Worm (Caenorhabditis elegans) whole organism, L1 larva: Measurements from ENCODE around the gene C35D10.12.
A peak's percentile ranks its signal among the peaks of the same experiment; 100 is the strongest.

ENCODE experiments used
- alr-1 ChIP-seq: fragments of 200-800 bp; sonication (Bioruptor generic); optimal IDR thresholded peaks from 2 replicates; lab custom pipeline; 2018; ENCODE audit warnings: borderline replicate concordance, mild to moderate bottlenecking, missing genetic modification characterization, missing compliant biosample characterization
- blmp-1 ChIP-seq: fragments of 150-350 bp; optimal IDR thresholded peaks from 2 replicates; lab custom pipeline; 2014; ENCODE audit warnings: missing biosample characterization, missing genetic modification characterization
- ceh-63 ChIP-seq: fragments of 200-800 bp; sonication (Bioruptor generic); optimal IDR thresholded peaks from 2 replicates; lab custom pipeline; 2018; ENCODE audit warnings: mild to moderate bottlenecking, missing genetic modification characterization, missing compliant biosample characterization
- ceh-8 ChIP-seq: fragments of 200-800 bp; sonication (Bioruptor generic); optimal IDR thresholded peaks from 2 replicates; lab custom pipeline; 2018; ENCODE audit warnings: mild to moderate bottlenecking, missing genetic modification characterization, moderate library complexity, missing compliant biosample characterization
- ceh-88 ChIP-seq: fragments of 200-800 bp; sonication (Bioruptor generic); IDR thresholded peaks from 2 replicates; pipeline ENCODE4 v1.3.6; 2022; ENCODE audit warnings: missing genetic modification characterization, missing compliant biosample characterization
- dsc-1 ChIP-seq: sonication (generic microtip); optimal IDR thresholded peaks from 2 replicates; lab custom pipeline; 2016; ENCODE audit warnings: mild to moderate bottlenecking, missing genetic modification characterization, missing compliant biosample characterization
- efl-1 ChIP-seq, 4 experiments: fragments of 150-350 bp; optimal IDR thresholded peaks in 3 of 4; peaks in 1 of 4; 1 replicate in 1 of 4; 2 replicates in 3 of 4; lab custom pipeline; 2014; ENCODE audit warnings: missing biosample characterization in 2 of 4, missing genetic modification characterization in 2 of 4, missing genetic modification reagents in 2 of 4
- egl-13 ChIP-seq: sonication (generic microtip); optimal IDR thresholded peaks from 2 replicates; lab custom pipeline; 2016; ENCODE audit warnings: missing genotype, missing genetic modification reagents, missing genetic modification characterization, missing compliant biosample characterization
- egl-27 ChIP-seq, 2 experiments: fragments of 150-350 bp in 1 of 2; sonication (generic microtip); optimal IDR thresholded peaks; 3 replicates each; lab custom pipeline; 2017 to 2018; ENCODE audit warnings: missing biosample characterization in 2 of 2, missing genetic modification characterization in 2 of 2, missing genetic modification reagents in 2 of 2
- fkh-4 ChIP-seq: sonication (generic microtip); optimal IDR thresholded peaks from 2 replicates; lab custom pipeline; 2016; ENCODE audit warnings: missing compliant biosample characterization, missing genetic modification characterization, borderline replicate concordance
- fos-1 ChIP-seq: fragments of 150-350 bp; optimal IDR thresholded peaks from 2 replicates; lab custom pipeline; 2014; ENCODE audit warnings: missing biosample characterization, missing genetic modification characterization
- grh-1 ChIP-seq: fragments of 200-800 bp; sonication (Bioruptor generic); IDR thresholded peaks from 2 replicates; pipeline ENCODE4 v1.3.6; 2022; ENCODE audit warnings: missing genetic modification reagents, missing genetic modification characterization, missing compliant biosample characterization
- hlh-4 ChIP-seq: sonication (generic microtip); optimal IDR thresholded peaks from 2 replicates; lab custom pipeline; 2016; ENCODE audit warnings: mild to moderate bottlenecking, missing genetic modification characterization, missing compliant biosample characterization
- lin-14 ChIP-seq: fragments of 200-800 bp; sonication (Bioruptor generic); optimal IDR thresholded peaks from 2 replicates; lab custom pipeline; 2018; ENCODE audit warnings: mild to moderate bottlenecking, missing genetic modification characterization, moderate library complexity, missing compliant biosample characterization
- lin-35 ChIP-seq, 2 experiments: fragments of 150-350 bp; optimal IDR thresholded peaks; 2 replicates each; lab custom pipeline; 2014; ENCODE audit warnings: missing biosample characterization in 2 of 2, missing genetic modification characterization in 2 of 2, missing genetic modification reagents in 2 of 2
- lin-39 ChIP-seq: fragments of 150-350 bp; optimal IDR thresholded peaks from 2 replicates; lab custom pipeline; 2014; ENCODE audit warnings: missing biosample characterization, missing genetic modification reagents, missing genetic modification characterization
- lsy-2 ChIP-seq, 2 experiments: fragments of 150-350 bp; optimal IDR thresholded peaks; 2 replicates each; lab custom pipeline; 2014; ENCODE audit warnings: missing biosample characterization in 2 of 2, missing genetic modification characterization in 2 of 2
- nhr-11 ChIP-seq: fragments of 150-350 bp; optimal IDR thresholded peaks from 2 replicates; lab custom pipeline; 2014; ENCODE audit warnings: missing biosample characterization, missing genetic modification characterization
- nhr-19 ChIP-seq: fragments of 200-800 bp; sonication (Bioruptor generic); conservative IDR thresholded peaks from 2 replicates; pipeline ENCODE4 v1.3.6; 2022; ENCODE audit warnings: missing genetic modification characterization, missing compliant biosample characterization
- nhr-71 ChIP-seq: sonication (generic microtip); optimal IDR thresholded peaks from 2 replicates; lab custom pipeline; 2016; ENCODE audit warnings: mild to moderate bottlenecking, missing genetic modification characterization, moderate library complexity, missing compliant biosample characterization
- nhr-77 ChIP-seq: fragments of 150-350 bp; optimal IDR thresholded peaks from 2 replicates; lab custom pipeline; 2014; ENCODE audit warnings: missing biosample characterization, missing genetic modification characterization
- nhr-84 ChIP-seq: sonication (generic microtip); optimal IDR thresholded peaks from 2 replicates; lab custom pipeline; 2017; ENCODE audit warnings: missing biosample characterization, missing genetic modification characterization
- pqm-1 ChIP-seq: sonication (generic microtip); optimal IDR thresholded peaks from 3 replicates; lab custom pipeline; 2017; ENCODE audit warnings: missing biosample characterization, missing genetic modification characterization
- sox-4 ChIP-seq: sonication (generic microtip); optimal IDR thresholded peaks from 2 replicates; lab custom pipeline; 2016; ENCODE audit warnings: missing genetic modification characterization, missing compliant biosample characterization
- sptf-1 ChIP-seq: fragments of 150-350 bp; optimal IDR thresholded peaks from 2 replicates; lab custom pipeline; 2014; ENCODE audit warnings: missing biosample characterization, missing genetic modification characterization
- unc-130 ChIP-seq: fragments of 150-350 bp; optimal IDR thresholded peaks from 2 replicates; lab custom pipeline; 2017; ENCODE audit warnings: missing biosample characterization, missing genetic modification characterization, inconsistent platforms
- xbp-1 ChIP-seq: sonication (generic microtip); optimal IDR thresholded peaks from 2 replicates; lab custom pipeline; 2016; ENCODE audit warnings: missing genetic modification characterization, missing compliant biosample characterization
- zag-1 ChIP-seq: fragments of 150-350 bp; optimal IDR thresholded peaks from 2 replicates; lab custom pipeline; 2014; ENCODE audit warnings: missing biosample characterization, missing genetic modification characterization
- zip-4 ChIP-seq: fragments of 200-800 bp; sonication (Bioruptor generic); optimal IDR thresholded peaks from 2 replicates; lab custom pipeline; 2018; ENCODE audit warnings: mild to moderate bottlenecking, missing genetic modification characterization, moderate library complexity, missing compliant biosample characterization
- ztf-11 ChIP-seq, 2 experiments: sonication (generic microtip); optimal IDR thresholded peaks; 2 replicates each; lab custom pipeline; 2016 to 2017; ENCODE audit warnings: missing genetic modification characterization in 2 of 2, missing biosample characterization in 1 of 2, missing compliant biosample characterization in 1 of 2

Gene C35D10.12

DNA sequence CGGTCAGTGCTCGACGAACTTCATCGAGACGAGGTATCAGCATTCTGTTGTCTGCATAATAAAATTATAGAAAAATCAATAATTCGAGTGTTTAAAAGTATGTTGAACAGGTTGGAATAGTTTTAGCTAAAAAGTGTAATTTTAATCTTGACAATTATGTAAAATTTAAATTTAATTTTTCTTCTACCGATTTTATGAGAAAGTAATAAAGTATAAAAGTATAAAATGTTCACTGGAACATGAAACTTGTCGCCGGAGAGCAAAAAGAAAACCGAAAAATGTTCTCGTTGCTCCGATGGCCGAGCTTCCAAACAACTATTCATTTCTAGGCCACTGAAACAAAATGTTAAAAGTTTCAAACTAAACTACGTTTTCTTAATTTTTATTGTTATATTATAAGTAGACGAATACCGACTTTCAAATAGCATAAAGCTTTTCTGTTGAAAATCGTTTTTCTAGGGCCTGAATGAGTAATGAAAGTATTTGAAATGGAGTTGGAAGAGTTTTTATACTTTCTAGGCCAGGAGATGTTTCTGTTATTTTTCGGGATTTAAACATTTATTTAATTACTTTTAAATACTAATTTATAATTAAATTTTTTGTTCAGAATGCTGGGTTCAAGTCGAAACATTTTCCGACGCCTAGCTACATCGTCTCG is 12.7 kb downstream of the C35D10.12 start, which contains the start of the genes C35D10.10 and C35D10.5 (continued):
- TF ChIP-seq efl-1 (optimal IDR thresholded peaks at IDR 0.05; lab: Kevin White, UChicago) = no peak
- TF ChIP-seq efl-1 (GFP tag; optimal IDR thresholded peaks at IDR 0.05 in 1 of 2; lab: Kevin White, UChicago) = peak in 1 of 2 experiments; percentile 27
- no peak for TF ChIP-seq sox-4 (tag; lab: Kevin White, UChicago)
- no peak for TF ChIP-seq lin-39 (tag; lab: Kevin White, UChicago)
- no peak for TF ChIP-seq zag-1 (tag; lab: Kevin White, UChicago)
- peak in 1 of 2 experiments; percentile 35 for TF ChIP-seq lsy-2 (tag; optimal IDR thresholded peaks at IDR 0.05; lab: Kevin White, UChicago)
- TF ChIP-seq grh-1 (GFP tag; lab: Robert Waterston, UW) = no peak
- TF ChIP-seq ztf-11 (tag; optimal IDR thresholded peaks at IDR 0.05; lab: Kevin White, UChicago) = peak in 1 of 2 experiments; percentile 39
- peak; percentile 34 for TF ChIP-seq nhr-71 (tag; lab: Kevin White, UChicago)
- no peak for TF ChIP-seq lin-35 (GFP tag; optimal IDR thresholded peaks at IDR 0.05; lab: Kevin White, UChicago)
- no peak for TF ChIP-seq egl-13 (tag; lab: Kevin White, UChicago)

DNA sequence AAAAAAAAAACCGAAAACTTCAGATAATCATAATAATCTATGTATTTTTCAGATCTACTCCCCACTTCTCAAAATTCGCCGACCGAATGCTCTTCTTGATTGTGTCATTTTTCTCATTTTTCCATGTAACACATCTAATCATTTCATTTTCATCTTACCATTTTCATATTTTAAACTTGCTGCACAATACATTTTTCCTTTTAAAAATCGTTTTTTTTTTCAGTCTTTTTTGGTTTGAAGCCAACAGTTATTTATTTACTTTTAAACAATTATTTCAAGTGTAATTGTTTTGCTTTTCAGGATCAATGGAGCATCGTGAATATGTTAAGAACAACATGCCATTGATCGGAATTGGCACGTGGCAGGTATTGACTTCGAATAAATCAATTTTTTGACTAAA is 15.5 kb downstream of the C35D10.12 start, which contains the start of gene C35D10.6:
Gene C35D10.6 (plus strand): TSS at position 301 of the 400 bp plus-strand sequence.
- TF ChIP-seq xbp-1 (no peak), unc-130 (tag; lab: Kevin White, UChicago) (no peak), efl-1 (optimal IDR thresholded peaks at IDR 0.05; lab: Kevin White, UChicago) (no peak), efl-1 (GFP tag; optimal IDR thresholded peaks at IDR 0.05 in 1 of 2; lab: Kevin White, UChicago) (peak in 1 of 2 experiments; percentile 76), nhr-19 (GFP tag; lab: Robert Waterston, UW) (no peak), lin-14 (GFP tag; lab: Kevin White, UChicago) (no peak), pqm-1 (tag; lab: Kevin White, UChicago) (no peak), egl-27 (tag; optimal IDR thresholded peaks at IDR 0.05; lab: Kevin White, UChicago) (no peak)

DNA sequence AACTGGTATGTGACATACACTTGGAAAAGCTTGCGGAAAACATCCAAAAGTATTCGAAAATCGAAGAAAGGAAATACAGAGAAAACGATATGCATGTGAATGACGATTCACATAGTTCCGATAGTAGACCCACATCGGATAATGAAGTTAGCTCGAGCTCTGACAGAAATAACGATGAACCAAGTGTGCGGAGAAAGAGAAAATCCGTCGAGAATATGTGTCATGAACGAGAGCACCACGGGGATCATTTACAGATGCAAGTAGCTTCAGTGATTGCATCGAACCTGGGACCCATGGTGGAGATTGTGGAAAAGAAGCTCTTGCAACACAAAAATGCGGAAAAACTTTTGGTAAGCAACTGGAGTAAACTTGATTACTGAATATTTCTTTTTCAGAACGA is 17.6 kb downstream of the C35D10.12 start:
- no peak for TF ChIP-seq alr-1

DNA sequence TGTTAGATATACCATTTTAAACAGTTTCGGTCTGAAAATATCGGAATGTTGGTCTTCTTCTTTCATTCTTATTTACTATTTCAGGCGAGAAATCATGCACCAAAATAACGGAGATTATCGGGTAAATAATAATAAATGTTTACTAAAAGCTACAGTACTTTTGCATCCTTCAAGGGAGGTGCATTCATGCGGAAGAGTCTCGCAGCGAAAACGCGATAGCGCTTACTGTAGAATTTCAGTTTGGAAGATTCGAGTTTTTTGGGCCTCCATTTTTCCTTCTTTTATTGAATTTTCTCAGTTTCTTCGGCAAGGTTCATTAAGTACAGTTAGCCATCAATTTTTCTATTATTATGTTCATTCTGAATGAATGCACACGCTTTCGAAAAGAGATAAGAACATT is 18.5 kb downstream of the C35D10.12 start, which contains the start of gene C35D10.7:
Gene C35D10.7 (plus strand): TSS at position 85 of the 400 bp plus-strand sequence.
- TF ChIP-seq lin-14 (GFP tag; lab: Kevin White, UChicago) (no peak), ceh-8 (GFP tag; lab: Kevin White, UChicago) (no peak), blmp-1 (tag; lab: Kevin White, UChicago) (no peak), nhr-77 (tag; lab: Kevin White, UChicago) (no peak), hlh-4 (tag; lab: Kevin White, UChicago) (no peak), ceh-63 (GFP tag; lab: Kevin White, UChicago) (no peak), sox-4 (tag; lab: Kevin White, UChicago) (no peak), xbp-1 (no peak), ceh-88 (GFP tag; lab: Robert Waterston, UW) (no peak), fos-1 (tag; lab: Kevin White, UChicago) (no peak), nhr-11 (tag; lab: Kevin White, UChicago) (no peak), nhr-84 (tag; lab: Kevin White, UChicago) (no peak), fkh-4 (tag; lab: Kevin White, UChicago) (no peak), ztf-11 (tag; optimal IDR thresholded peaks at IDR 0.05; lab: Kevin White, UChicago) (no peak), sptf-1 (tag; lab: Kevin White, UChicago) (no peak), dsc-1 (tag; lab: Kevin White, UChicago) (no peak)

DNA sequence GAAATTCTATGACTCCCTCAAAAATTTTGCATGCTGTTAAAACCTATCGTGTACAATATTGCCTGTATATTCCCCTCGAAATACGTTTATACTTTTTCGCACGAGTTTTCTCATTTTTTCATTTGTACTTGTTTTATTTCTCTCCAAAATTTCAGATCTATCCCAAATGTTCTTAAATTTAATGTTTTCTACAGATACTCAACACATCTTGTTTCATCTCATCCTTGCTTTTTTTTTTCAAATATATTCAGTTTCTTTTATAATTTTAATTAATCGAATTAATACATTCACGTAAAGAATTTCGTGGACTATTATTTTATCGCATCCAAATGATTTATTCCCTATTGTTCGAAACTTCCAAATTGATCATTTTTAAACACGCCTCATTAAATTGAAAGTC is 19.7 kb downstream of the C35D10.12 start, which contains the start of gene C35D10.8:
Gene C35D10.8 (plus strand): TSS at position 301 of the 400 bp plus-strand sequence.
- TF ChIP-seq zip-4 (GFP tag; lab: Kevin White, UChicago) (no peak), fos-1 (tag; lab: Kevin White, UChicago) (no peak), lin-14 (GFP tag; lab: Kevin White, UChicago) (no peak)
